Fruit fly (Drosophila melanogaster) whole organism, embryonic: Measurements from ENCODE around the gene CG15213.

Source experiments
- Adf1 ChIP-seq: fragments of 200-800 bp; sonication (Bioruptor generic); IDR thresholded peaks from 2 replicates; pipeline ENCODE4 v1.3.6; 2022; ENCODE audit warnings: missing biosample characterization, missing genetic modification characterization
- CG10366 ChIP-seq: fragments of 200-800 bp; sonication (Bioruptor generic); IDR thresholded peaks from 2 replicates; pipeline ENCODE4 v1.3.6; 2022; ENCODE audit warnings: missing biosample characterization, missing genetic modification characterization
- CG10462 ChIP-seq: fragments of 200-800 bp; sonication (Bioruptor generic); optimal IDR thresholded peaks from 2 replicates; lab custom pipeline; 2016; ENCODE audit warnings: missing biosample characterization, missing genetic modification characterization
- CG15011 ChIP-seq: fragments of 200-800 bp; sonication (Bioruptor generic); optimal IDR thresholded peaks from 3 replicates; lab custom pipeline; 2018; ENCODE audit warnings: missing biosample characterization, mild to moderate bottlenecking, missing genetic modification characterization
- CG15479 ChIP-seq: fragments of 200-800 bp; sonication (Bioruptor generic); optimal IDR thresholded peaks from 3 replicates; lab custom pipeline; 2019; ENCODE audit warnings: missing biosample characterization, mild to moderate bottlenecking, missing genetic modification characterization, moderate library complexity
- CG15601 ChIP-seq: fragments of 200-800 bp; sonication (Bioruptor generic); optimal IDR thresholded peaks from 3 replicates; lab custom pipeline; 2019; ENCODE audit warnings: missing biosample characterization, mild to moderate bottlenecking, missing genetic modification characterization, moderate library complexity
- CG1602 ChIP-seq: fragments of 200-800 bp; sonication (Bioruptor generic); optimal IDR thresholded peaks from 3 replicates; lab custom pipeline; 2016; ENCODE audit warnings: missing biosample characterization, missing genetic modification characterization
- CG16813 ChIP-seq: fragments of 200-800 bp; sonication (Bioruptor generic); IDR thresholded peaks from 3 replicates; pipeline ENCODE4 v1.3.6; 2022; ENCODE audit warnings: missing biosample characterization, missing genetic modification characterization; ENCODE audit not compliant: partially characterized antibody
- CG18764 ChIP-seq: fragments of 200-800 bp; sonication (Bioruptor generic); optimal IDR thresholded peaks from 3 replicates; lab custom pipeline; 2016; ENCODE audit warnings: missing biosample characterization, missing genetic modification characterization
- CG2129 ChIP-seq: fragments of 200-800 bp; sonication (Bioruptor generic); IDR thresholded peaks from 2 replicates; pipeline ENCODE4 v1.3.6; 2022; ENCODE audit warnings: missing biosample characterization, missing genetic modification characterization; ENCODE audit not compliant: partially characterized antibody
- CG2875 ChIP-seq: fragments of 200-800 bp; sonication (Bioruptor generic); optimal IDR thresholded peaks from 2 replicates; lab custom pipeline; 2017; ENCODE audit warnings: missing biosample characterization, mild to moderate bottlenecking, missing genetic modification characterization, missing genetic modification reagents
- CG31441 ChIP-seq: fragments of 200-800 bp; sonication (Bioruptor generic); IDR thresholded peaks from 2 replicates; pipeline ENCODE4 v1.3.6; 2022; ENCODE audit warnings: missing biosample characterization, missing genetic modification characterization
- CG33213 ChIP-seq: fragments of 200-800 bp; sonication (Bioruptor generic); optimal IDR thresholded peaks from 3 replicates; lab custom pipeline; 2016; ENCODE audit warnings: missing biosample characterization, missing genetic modification characterization
- CG3407 ChIP-seq: fragments of 200-800 bp; sonication (Bioruptor generic); optimal IDR thresholded peaks from 2 replicates; lab custom pipeline; 2018; ENCODE audit warnings: missing biosample characterization, mild to moderate bottlenecking, missing genetic modification characterization
- CG3847 ChIP-seq: fragments of 200-800 bp; sonication (Bioruptor generic); IDR thresholded peaks from 2 replicates; pipeline ENCODE4 v1.3.6; 2022; ENCODE audit warnings: missing biosample characterization, missing genetic modification characterization
- CG7357 ChIP-seq: fragments of 200-800 bp; sonication (Bioruptor generic); IDR thresholded peaks from 3 replicates; pipeline ENCODE4 v1.3.6; 2022; ENCODE audit warnings: missing biosample characterization, missing genetic modification characterization
- CG8944 ChIP-seq: fragments of 200-800 bp; sonication (Bioruptor generic); optimal IDR thresholded peaks from 3 replicates; lab custom pipeline; 2016; ENCODE audit warnings: missing biosample characterization, missing genetic modification characterization
- CHES-1-like ChIP-seq: fragments of 200-800 bp; sonication (Bioruptor generic); optimal IDR thresholded peaks from 2 replicates; lab custom pipeline; 2016; ENCODE audit warnings: missing biosample characterization, missing genetic modification characterization
- Camta ChIP-seq: fragments of 200-800 bp; sonication (Bioruptor generic); optimal IDR thresholded peaks from 2 replicates; lab custom pipeline; 2016; ENCODE audit warnings: missing biosample characterization, missing genetic modification characterization
- Deaf1 ChIP-seq: fragments of 200-800 bp; optimal IDR thresholded peaks from 3 replicates; lab custom pipeline; 2019; ENCODE audit warnings: missing biosample characterization, mild to moderate bottlenecking, missing genetic modification characterization, moderate library complexity
- ERR ChIP-seq: fragments of 200-800 bp; sonication (Bioruptor generic); optimal IDR thresholded peaks from 2 replicates; lab custom pipeline; 2016; ENCODE audit warnings: missing biosample characterization, missing genetic modification characterization
- Eip74EF ChIP-seq, 2 experiments: fragments of 200-800 bp in 1 of 2; fragments of >200 bp in 1 of 2; sonication (Bioruptor generic) in 1 of 2; optimal IDR thresholded peaks; 2 replicates each; lab custom pipeline; 2017 to 2019; ENCODE audit warnings: missing biosample characterization in 2 of 2, missing genetic modification characterization in 2 of 2, mild to moderate bottlenecking in 1 of 2, moderate library complexity in 1 of 2
- Fer1 ChIP-seq: fragments of 200-800 bp; sonication (Bioruptor generic); optimal IDR thresholded peaks from 2 replicates; lab custom pipeline; 2017; ENCODE audit warnings: missing biosample characterization, mild to moderate bottlenecking, missing genetic modification characterization
- Hr78 ChIP-seq, 2 experiments: fragments of 200-800 bp in 1 of 2; fragments of >200 bp in 1 of 2; sonication (Bioruptor generic) in 1 of 2; optimal IDR thresholded peaks; 2 replicates each; lab custom pipeline; 2017 to 2019; ENCODE audit warnings: missing biosample characterization in 2 of 2, missing genetic modification characterization in 2 of 2, mild to moderate bottlenecking in 1 of 2, moderate library complexity in 1 of 2
- MESR4 ChIP-seq: fragments of 200-800 bp; sonication (Bioruptor generic); optimal IDR thresholded peaks from 2 replicates; lab custom pipeline; 2018; ENCODE audit warnings: missing biosample characterization, mild to moderate bottlenecking, missing genetic modification characterization, moderate library complexity
- Meics ChIP-seq: fragments of 200-800 bp; sonication (Bioruptor generic); optimal IDR thresholded peaks from 2 replicates; lab custom pipeline; 2017; ENCODE audit warnings: missing biosample characterization, mild to moderate bottlenecking, missing genetic modification characterization
- Mrtf ChIP-seq: fragments of 200-800 bp; sonication (Bioruptor generic); IDR thresholded peaks from 3 replicates; pipeline ENCODE4 v1.3.6; 2022; ENCODE audit warnings: missing biosample characterization, missing genetic modification characterization
- Nf-YA ChIP-seq: fragments of 200-800 bp; sonication (Bioruptor generic); IDR thresholded peaks from 2 replicates; pipeline ENCODE4 v1.3.6; 2022; ENCODE audit warnings: missing biosample characterization, missing genetic modification characterization
- Oli ChIP-seq: fragments of 200-800 bp; sonication (Bioruptor generic); optimal IDR thresholded peaks from 2 replicates; lab custom pipeline; 2018; ENCODE audit warnings: missing biosample characterization, mild to moderate bottlenecking, missing genetic modification characterization, moderate library complexity
- Tbp ChIP-seq: fragments of >200 bp; optimal IDR thresholded peaks from 2 replicates; lab custom pipeline; 2018; ENCODE audit warnings: missing biosample characterization, missing genetic modification characterization
- abd-A ChIP-seq: fragments of 200-800 bp; sonication (Bioruptor generic); optimal IDR thresholded peaks from 3 replicates; lab custom pipeline; 2019; ENCODE audit warnings: missing biosample characterization, mild to moderate bottlenecking, missing genetic modification characterization, moderate library complexity
- aop ChIP-seq: fragments of 200-800 bp; sonication (Bioruptor generic); IDR thresholded peaks from 2 replicates; pipeline ENCODE4 v1.3.6; 2022; ENCODE audit warnings: missing biosample characterization, missing genetic modification characterization
- caup ChIP-seq: fragments of 200-800 bp; sonication (Bioruptor generic); optimal IDR thresholded peaks from 3 replicates; lab custom pipeline; 2017; ENCODE audit warnings: missing biosample characterization, mild to moderate bottlenecking, missing genetic modification characterization, moderate library complexity; ENCODE audit not compliant: severe bottlenecking
- disco-r ChIP-seq: fragments of 200-800 bp; sonication (Bioruptor generic); optimal IDR thresholded peaks from 2 replicates; lab custom pipeline; 2016; ENCODE audit warnings: missing biosample characterization, missing genetic modification characterization
- dmrt11E ChIP-seq: fragments of 200-800 bp; sonication (Bioruptor generic); optimal IDR thresholded peaks from 3 replicates; lab custom pipeline; 2018; ENCODE audit warnings: missing biosample characterization, mild to moderate bottlenecking, missing genetic modification characterization, moderate library complexity
- dysf ChIP-seq: fragments of 200-800 bp; sonication (Bioruptor generic); IDR thresholded peaks from 3 replicates; pipeline ENCODE4 v1.3.6; 2022; ENCODE audit warnings: missing biosample characterization, missing genetic modification characterization
- gem ChIP-seq: fragments of 200-800 bp; sonication (Bioruptor generic); optimal IDR thresholded peaks from 2 replicates; lab custom pipeline; 2019; ENCODE audit warnings: missing biosample characterization, mild to moderate bottlenecking, missing genetic modification characterization, moderate library complexity
- insv ChIP-seq, 2 experiments: fragments of 200-800 bp; sonication (Bioruptor generic); optimal IDR thresholded peaks; 3 replicates each; lab custom pipeline; 2016 to 2018; ENCODE audit warnings: missing biosample characterization in 2 of 2, missing genetic modification characterization in 2 of 2
- p53 ChIP-seq: fragments of 200-800 bp; sonication (Bioruptor generic); optimal IDR thresholded peaks from 2 replicates; lab custom pipeline; 2016; ENCODE audit warnings: missing biosample characterization, missing genetic modification characterization
- pum ChIP-seq: fragments of 200-800 bp; sonication (Bioruptor generic); optimal IDR thresholded peaks from 2 replicates; lab custom pipeline; 2016; ENCODE audit warnings: missing biosample characterization, missing genetic modification characterization
- run ChIP-seq: fragments of 200-800 bp; sonication (Bioruptor generic); optimal IDR thresholded peaks from 3 replicates; lab custom pipeline; 2018; ENCODE audit warnings: missing biosample characterization, mild to moderate bottlenecking, missing genetic modification characterization
- sc ChIP-seq, 3 experiments: fragments of >200 bp in 2 of 3; fragments of 200-800 bp in 1 of 3; sonication (Bioruptor generic) in 1 of 3; optimal IDR thresholded peaks; 2 replicates in 2 of 3; 3 replicates in 1 of 3; lab custom pipeline; 2017; ENCODE audit warnings: mild to moderate bottlenecking in 1 of 3, missing biosample characterization in 1 of 3, missing genetic modification characterization in 1 of 3, missing genetic modification reagents in 1 of 3
- scrt ChIP-seq: fragments of 200-800 bp; sonication (Bioruptor generic); optimal IDR thresholded peaks from 2 replicates; lab custom pipeline; 2018; ENCODE audit warnings: missing biosample characterization, mild to moderate bottlenecking, missing genetic modification characterization, moderate library complexity
- tna ChIP-seq: fragments of 200-800 bp; sonication (Bioruptor generic); IDR thresholded peaks from 2 replicates; pipeline ENCODE4 v1.3.6; 2022; ENCODE audit warnings: missing biosample characterization, missing genetic modification characterization; ENCODE audit not compliant: partially characterized antibody
- toy ChIP-seq: fragments of 200-800 bp; sonication (Bioruptor generic); IDR thresholded peaks from 2 replicates; pipeline ENCODE4 v1.3.6; 2022; ENCODE audit warnings: missing biosample characterization, missing genetic modification characterization
- tup ChIP-seq: fragments of 200-800 bp; sonication (Bioruptor generic); optimal IDR thresholded peaks from 2 replicates; lab custom pipeline; 2016; ENCODE audit warnings: missing biosample characterization, mild to moderate bottlenecking, missing genetic modification characterization, moderate library complexity
- vvl ChIP-seq: fragments of 200-800 bp; sonication (Bioruptor generic); IDR thresholded peaks from 2 replicates; pipeline ENCODE4 v1.3.6; 2022; ENCODE audit warnings: missing biosample characterization, missing genetic modification characterization
- z ChIP-seq: fragments of 200-800 bp; sonication (Bioruptor generic); IDR thresholded peaks from 3 replicates; pipeline ENCODE4 v1.3.6; 2022; ENCODE audit warnings: missing biosample characterization, missing genetic modification characterization

CG15213 gene

dm6 chr3L:5182255-5182993 is 49.4 kb upstream of the CG15213 start (continued):
- peak; percentile 31; the same call in 1 of the 2 replicates for TF ChIP-seq CG3847 (GFP tag; lab: Robert Waterston, UW)
- no peak for TF ChIP-seq CG10462 (GFP tag; lab: Kevin White, UChicago)
- peak; percentile 0 for TF ChIP-seq CG15601 (tag; lab: Kevin White, UChicago)
- peak; percentile 43 for TF ChIP-seq Oli (tag; lab: Kevin White, UChicago)
- TF ChIP-seq vvl (GFP tag; lab: Robert Waterston, UW) = peak; percentile 77
- TF ChIP-seq CHES-1-like (GFP tag; lab: Kevin White, UChicago) = no peak
- 0 out of 2 replicates have a peak, but pooled peaks have one; percentile 31 for TF ChIP-seq Nf-YA (GFP tag; lab: Robert Waterston, UW)
- TF ChIP-seq p53 (GFP tag; lab: Kevin White, UChicago) = no peak
- TF ChIP-seq pum = no peak
- TF ChIP-seq CG1602 (GFP tag; lab: Kevin White, UChicago) = no peak
- no peak for TF ChIP-seq CG2875 (GFP tag; lab: Kevin White, UChicago)
- peak; percentile 35 for TF ChIP-seq scrt (GFP tag; lab: Kevin White, UChicago)
- TF ChIP-seq CG2129 (GFP tag; lab: Robert Waterston, UW) = no peak
- peak; percentile 67; the same call in 2 of the 3 replicates for TF ChIP-seq dysf (GFP tag; lab: Robert Waterston, UW)
- TF ChIP-seq aop (GFP tag; lab: Robert Waterston, UW) = no peak
- 0 out of 3 replicates have a peak, but pooled peaks have one; percentile 45 for TF ChIP-seq Mrtf
- peak; percentile 43 for TF ChIP-seq caup
- TF ChIP-seq CG31441 = peak; percentile 56
- peak; percentile 26; the same call in 1 of the 2 replicates for TF ChIP-seq CG10366
- TF ChIP-seq CG8944 (GFP tag; lab: Kevin White, UChicago) = no peak
- TF ChIP-seq gem (tag; lab: Kevin White, UChicago) = peak; percentile 64
- TF ChIP-seq toy (GFP tag; lab: Robert Waterston, UW) = no peak
- no peak for TF ChIP-seq z (GFP tag; lab: Robert Waterston, UW)
- TF ChIP-seq Deaf1 (tag; lab: Kevin White, UChicago) = no peak
- peak; percentile 7; the same call in 1 of the 3 replicates for TF ChIP-seq CG7357 (GFP tag; lab: Robert Waterston, UW)
- TF ChIP-seq ERR (GFP tag; lab: Kevin White, UChicago) = no peak
- peak; percentile 78 for TF ChIP-seq Fer1
- TF ChIP-seq disco-r (GFP tag; lab: Kevin White, UChicago) = no peak
- TF ChIP-seq insv (GFP tag; optimal IDR thresholded peaks at IDR 0.05; lab: Kevin White, UChicago) = no peak
- TF ChIP-seq Camta = peak; percentile 10
- no peak for TF ChIP-seq CG16813
- TF ChIP-seq sc (optimal IDR thresholded peaks at IDR 0.05; lab: Kevin White, UChicago) = no peak
- no peak for TF ChIP-seq sc (GFP tag; optimal IDR thresholded peaks at IDR 0.05; lab: Kevin White, UChicago)
- TF ChIP-seq Tbp = no peak
- TF ChIP-seq Eip74EF (GFP tag; optimal IDR thresholded peaks at IDR 0.05; lab: Kevin White, UChicago) = no peak
- no peak for TF ChIP-seq CG33213 (GFP tag; lab: Kevin White, UChicago)
- TF ChIP-seq Adf1 = no peak
- peak; percentile 7 for TF ChIP-seq CG15011 (GFP tag; lab: Kevin White, UChicago)
- TF ChIP-seq CG18764 (GFP tag; lab: Kevin White, UChicago) = no peak
- peak; percentile 77 for TF ChIP-seq abd-A (tag; lab: Kevin White, UChicago)
- TF ChIP-seq run (tag; lab: Kevin White, UChicago) = no peak
- TF ChIP-seq tna (GFP tag; lab: Robert Waterston, UW) = no peak
- TF ChIP-seq Meics (GFP tag; lab: Kevin White, UChicago) = peak; percentile 63
- TF ChIP-seq CG3407 = no peak
- TF ChIP-seq MESR4 = no peak
- no peak for TF ChIP-seq Hr78 (GFP tag; optimal IDR thresholded peaks at IDR 0.05; lab: Kevin White, UChicago)
- TF ChIP-seq tup (GFP tag; lab: Kevin White, UChicago) = no peak
- TF ChIP-seq dmrt11E (tag; lab: Kevin White, UChicago) = no peak
- TF ChIP-seq CG15479 = no peak
